Worm (Caenorhabditis elegans): ENCODE results near the gene srab-7.
A peak's percentile ranks its signal among the peaks of the same experiment; 100 is the strongest.

The srab-7 gene

ce11 chrV:3155072-3155471 is at the start of gene srab-7:
Gene srab-7 (minus strand): TSS chrV:3155172.
- TF ChIP-seq ztf-1 (GFP tag; conservative IDR thresholded peaks at IDR 0.05) = no peak

ce11 chrV:3204433-3204832 is 49.5 kb upstream of the srab-7 start:
- TF ChIP-seq alr-1 (tag; optimal IDR thresholded peaks at IDR 0.05) = no peak
- TF ChIP-seq sem-4 (tag; optimal IDR thresholded peaks at IDR 0.05) = no peak
- no peak for TF ChIP-seq snpc-4 (tag; optimal IDR thresholded peaks at IDR 0.05)
- TF ChIP-seq ztf-11 (tag; optimal IDR thresholded peaks at IDR 0.05) = no peak
- TF ChIP-seq skn-1 (tag; optimal IDR thresholded peaks at IDR 0.05) = no peak
- TF ChIP-seq mbf-1 (tag; optimal IDR thresholded peaks at IDR 0.05) = no peak
- TF ChIP-seq lsy-2 (tag; optimal IDR thresholded peaks at IDR 0.05) = no peak
- no peak for TF ChIP-seq unc-39 (tag; optimal IDR thresholded peaks at IDR 0.05)
- TF ChIP-seq lin-13 (GFP tag; optimal IDR thresholded peaks at IDR 0.05) = no peak
- TF ChIP-seq nhr-77 (tag; optimal IDR thresholded peaks at IDR 0.05) = no peak
- no peak for TF ChIP-seq crh-2 (tag; optimal IDR thresholded peaks at IDR 0.05)
- TF ChIP-seq ztf-1 (GFP tag; conservative IDR thresholded peaks at IDR 0.05) = no peak
- no peak for TF ChIP-seq unc-62 (GFP tag; optimal IDR thresholded peaks at IDR 0.05)
- no peak for TF ChIP-seq unc-55 (GFP tag; optimal IDR thresholded peaks at IDR 0.05)
- TF ChIP-seq fos-1 (tag; optimal IDR thresholded peaks at IDR 0.05) = no peak
- TF ChIP-seq gmeb-1 (tag; optimal IDR thresholded peaks at IDR 0.05) = no peak
- no peak for TF ChIP-seq aly-2 (tag; optimal IDR thresholded peaks at IDR 0.05)
- TF ChIP-seq egl-27 (tag; optimal IDR thresholded peaks at IDR 0.05) = no peak

- TF ChIP-seq skn-1 (tag; optimal IDR thresholded peaks at IDR 0.05) (no peak), lin-13 (GFP tag; optimal IDR thresholded peaks at IDR 0.05) (no peak), F13H6.1 (tag; optimal IDR thresholded peaks at IDR 0.05) (no peak), blmp-1 (tag; optimal IDR thresholded peaks at IDR 0.05; ENCODE audit: insufficient read depth) (no peak), nhr-237 (tag; optimal IDR thresholded peaks at IDR 0.05) (no peak), elt-3 (tag; optimal IDR thresholded peaks at IDR 0.05) (no peak), nhr-25 (tag; optimal IDR thresholded peaks at IDR 0.05) (no peak)
Measured at ce11 chrV:3200323-3200722, 45.4 kb upstream of the srab-7 start, which contains the start of gene K08D9.4. Gene K08D9.4 (minus strand): TSS chrV:3200423.

- TF ChIP-seq blmp-1 (tag; optimal IDR thresholded peaks at IDR 0.05; ENCODE audit: insufficient read depth) (no peak), ama-1 (optimal IDR thresholded peaks at IDR 0.05) (no peak), unc-55 (GFP tag; optimal IDR thresholded peaks at IDR 0.05) (no peak), mab-5 (tag; optimal IDR thresholded peaks at IDR 0.05) (no peak), unc-62 (GFP tag; optimal IDR thresholded peaks at IDR 0.05) (no peak), egl-27 (tag; optimal IDR thresholded peaks at IDR 0.05) (no peak), F13H6.1 (tag; optimal IDR thresholded peaks at IDR 0.05) (peak; percentile 8), nhr-25 (tag; optimal IDR thresholded peaks at IDR 0.05) (peak; percentile 51), nhr-129 (tag; optimal IDR thresholded peaks at IDR 0.05) (peak; percentile 9), elt-3 (tag; optimal IDR thresholded peaks at IDR 0.05) (no peak), C34F6.9 (tag; optimal IDR thresholded peaks at IDR 0.05) (no peak), lsy-2 (tag; optimal IDR thresholded peaks at IDR 0.05) (peak in 1 of 2 experiments; percentile 14), mbf-1 (tag; optimal IDR thresholded peaks at IDR 0.05) (no peak), nhr-21 (tag; optimal IDR thresholded peaks at IDR 0.05) (no peak), ztf-11 (tag; optimal IDR thresholded peaks at IDR 0.05) (no peak), nhr-6 (tag; optimal IDR thresholded peaks at IDR 0.05) (no peak), mdl-1 (tag; optimal IDR thresholded peaks at IDR 0.05) (no peak), sem-4 (tag; optimal IDR thresholded peaks at IDR 0.05) (no peak), sma-9 (GFP tag; optimal IDR thresholded peaks at IDR 0.05) (peak; percentile 34), sma-9 (tag; optimal IDR thresholded peaks at IDR 0.05) (no peak), nhr-11 (tag; optimal IDR thresholded peaks at IDR 0.05) (peak; percentile 47), alr-1 (tag; optimal IDR thresholded peaks at IDR 0.05) (no peak), fos-1 (tag; optimal IDR thresholded peaks at IDR 0.05) (no peak), nhr-237 (tag; optimal IDR thresholded peaks at IDR 0.05) (no peak)
Measured at ce11 chrV:3196832-3197329, 41.9 kb upstream of the srab-7 start, which contains the start of the genes Y73C8B.1 and Y73C8B.5. Gene Y73C8B.1 (minus strand): TSS chrV:3196882. Gene Y73C8B.5 (plus strand): TSS chrV:3197268.

- TF ChIP-seq nhr-237 (tag; optimal IDR thresholded peaks at IDR 0.05) = no peak
- no peak for TF ChIP-seq sma-9 (GFP tag; optimal IDR thresholded peaks at IDR 0.05)
- TF ChIP-seq sma-9 (tag; optimal IDR thresholded peaks at IDR 0.05) = no peak
Measured at ce11 chrV:3195814-3196213, 40.8 kb upstream of the srab-7 start.

Data from whole organism, L2 larva.